Worm (Caenorhabditis elegans) whole organism, late embryonic: ENCODE data around the gene ceh-63.

ENCODE experiments used
- K02D7.2 ChIP-seq: sonication (generic microtip); optimal IDR thresholded peaks from 2 replicates; lab custom pipeline; 2017; ENCODE audit warnings: mild to moderate bottlenecking, missing genetic modification characterization, missing compliant biosample characterization
- T23F11.4 ChIP-seq: fragments of 200-800 bp; sonication (Bioruptor generic); optimal IDR thresholded peaks from 2 replicates; lab custom pipeline; 2018; ENCODE audit warnings: mild to moderate bottlenecking, missing genetic modification characterization, missing compliant biosample characterization
- ama-1 ChIP-seq: fragments of 150-350 bp; optimal IDR thresholded peaks from 2 replicates; lab custom pipeline; 2014
- ceh-14 ChIP-seq: sonication (generic microtip); optimal IDR thresholded peaks from 2 replicates; lab custom pipeline; 2016; ENCODE audit warnings: missing genotype, missing genetic modification characterization, missing compliant biosample characterization
- ceh-18 ChIP-seq: sonication (generic microtip); optimal IDR thresholded peaks from 2 replicates; lab custom pipeline; 2016; ENCODE audit warnings: missing genetic modification characterization, missing compliant biosample characterization
- dve-1 ChIP-seq: sonication (generic microtip); optimal IDR thresholded peaks from 2 replicates; lab custom pipeline; 2017; ENCODE audit warnings: antibody characterized with exemption, mild to moderate bottlenecking, missing genetic modification characterization, missing compliant biosample characterization
- hlh-30 ChIP-seq: sonication (generic microtip); optimal IDR thresholded peaks from 2 replicates; lab custom pipeline; 2017; ENCODE audit warnings: antibody characterized with exemption, missing genetic modification characterization, missing compliant biosample characterization; ENCODE audit not compliant: insufficient read depth
- hlh-6 ChIP-seq: sonication (generic microtip); optimal IDR thresholded peaks from 2 replicates; lab custom pipeline; 2016; ENCODE audit warnings: missing genotype, missing genetic modification characterization, missing compliant biosample characterization
- lim-6 ChIP-seq: sonication (generic microtip); optimal IDR thresholded peaks from 2 replicates; lab custom pipeline; 2016; ENCODE audit warnings: missing genetic modification characterization, missing compliant biosample characterization
- nfya-1 ChIP-seq: sonication (generic microtip); optimal IDR thresholded peaks from 2 replicates; lab custom pipeline; 2017; ENCODE audit warnings: missing genetic modification characterization, mild to moderate bottlenecking, missing compliant biosample characterization, antibody characterized with exemption, moderate library complexity
- nhr-11 ChIP-seq: fragments of 150-350 bp; optimal IDR thresholded peaks from 2 replicates; lab custom pipeline; 2014; ENCODE audit warnings: missing biosample characterization, missing genetic modification characterization
- pqm-1 ChIP-seq: sonication (generic microtip); optimal IDR thresholded peaks from 2 replicates; lab custom pipeline; 2016; ENCODE audit warnings: missing genetic modification characterization, missing compliant biosample characterization

DNA sequence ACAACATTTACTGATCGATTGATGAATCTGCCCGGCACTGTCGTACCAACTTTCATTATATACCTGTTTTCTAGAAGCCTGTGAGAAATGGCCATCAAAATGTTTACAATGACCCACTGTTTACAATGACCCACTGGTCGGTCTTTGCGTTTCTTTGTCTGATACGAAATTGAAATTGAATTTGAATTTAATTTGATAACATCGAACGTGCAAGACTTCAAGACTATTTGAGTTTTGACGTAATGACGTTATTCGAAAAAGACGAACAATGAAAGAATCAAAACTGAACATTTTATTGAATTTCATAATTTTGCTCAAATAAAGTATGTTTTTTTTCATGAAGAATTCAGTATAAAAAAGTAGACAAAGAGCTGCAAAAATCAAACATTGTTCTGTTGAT lies 1.9 kb downstream of the ceh-63 start, which contains the start of gene C02F12.5:
- no peak for TF ChIP-seq hlh-30 (tag; lab: Kevin White, UChicago)
- TF ChIP-seq nhr-11 (tag; lab: Kevin White, UChicago) = no peak
- no peak for TF ChIP-seq dve-1 (tag; lab: Kevin White, UChicago)
- TF ChIP-seq K02D7.2 (tag; lab: Kevin White, UChicago) = no peak
- TF ChIP-seq T23F11.4 (GFP tag; lab: Kevin White, UChicago) = no peak
- TF ChIP-seq ceh-14 (tag; lab: Kevin White, UChicago) = no peak
- no peak for TF ChIP-seq pqm-1 (tag; lab: Kevin White, UChicago)
- no peak for TF ChIP-seq ceh-18 (tag; lab: Kevin White, UChicago)
- no peak for TF ChIP-seq lim-6 (tag; lab: Kevin White, UChicago)
- no peak for TF ChIP-seq ama-1 (lab: Kevin White, UChicago)
- no peak for TF ChIP-seq hlh-6 (tag; lab: Kevin White, UChicago)
- TF ChIP-seq nfya-1 (tag; lab: Kevin White, UChicago) = no peak
